Worm (Caenorhabditis elegans) whole organism, L4 larva: Measurements from ENCODE around the gene aars-1.

Source experiments
- F37D6.2 ChIP-seq: sonication (generic microtip); optimal IDR thresholded peaks from 2 replicates; lab custom pipeline; 2016; ENCODE audit warnings: mild to moderate bottlenecking, missing genetic modification characterization, missing compliant biosample characterization
- T26A8.4 ChIP-seq: fragments of 200-800 bp; sonication (Bioruptor generic); IDR thresholded peaks from 2 replicates; pipeline ENCODE4 v1.3.6; 2022; ENCODE audit warnings: missing genetic modification characterization, missing compliant biosample characterization
- ZK546.5 ChIP-seq, 2 experiments: sonication (generic microtip); optimal IDR thresholded peaks; 2 replicates each; lab custom pipeline; 2017; ENCODE audit warnings: missing biosample characterization in 2 of 2, missing genetic modification characterization in 2 of 2
- aha-1 ChIP-seq: fragments of 150-350 bp; peaks from one replicate; lab custom pipeline; 2014; ENCODE audit warnings: missing biosample characterization, missing genetic modification characterization
- arid-1 ChIP-seq: fragments of 200-800 bp; sonication (Bioruptor generic); conservative IDR thresholded peaks from 2 replicates; pipeline ENCODE4 v1.3.6; 2022; ENCODE audit warnings: missing genetic modification reagents, missing genetic modification characterization, missing compliant biosample characterization
- ces-1 ChIP-seq: fragments of 150-350 bp; sonication (generic microtip); optimal IDR thresholded peaks from 4 replicates; lab custom pipeline; 2014; ENCODE audit warnings: missing biosample characterization, missing genetic modification reagents, missing genetic modification characterization
- daf-8 ChIP-seq: fragments of 200-800 bp; sonication (Bioruptor generic); IDR thresholded peaks from 2 replicates; pipeline ENCODE4 v1.3.6; 2022; ENCODE audit warnings: missing genetic modification characterization, missing compliant biosample characterization
- dmd-6 ChIP-seq: fragments of 200-800 bp; sonication (Bioruptor generic); IDR thresholded peaks from 2 replicates; pipeline ENCODE4 v1.3.6; 2022; ENCODE audit warnings: missing genetic modification reagents, missing genetic modification characterization, missing compliant biosample characterization
- dmd-8 ChIP-seq: fragments of 200-800 bp; sonication (Bioruptor generic); IDR thresholded peaks from 2 replicates; pipeline ENCODE4 v1.3.6; 2022; ENCODE audit warnings: missing genetic modification characterization, missing compliant biosample characterization
- dmd-9 ChIP-seq: fragments of 200-800 bp; sonication (Bioruptor generic); IDR thresholded peaks from 2 replicates; pipeline ENCODE4 v1.3.6; 2022; ENCODE audit warnings: missing genetic modification reagents, missing genetic modification characterization, missing compliant biosample characterization
- dve-1 ChIP-seq: sonication (generic microtip); optimal IDR thresholded peaks from 2 replicates; lab custom pipeline; 2017; ENCODE audit warnings: antibody characterized with exemption, mild to moderate bottlenecking, missing genetic modification characterization, missing compliant biosample characterization; ENCODE audit not compliant: insufficient read depth
- egl-27 ChIP-seq: sonication (generic microtip); optimal IDR thresholded peaks from 3 replicates; lab custom pipeline; 2017; ENCODE audit warnings: missing biosample characterization, missing genetic modification reagents, missing genetic modification characterization
- hlh-11 ChIP-seq: fragments of 200-800 bp; sonication (Bioruptor generic); optimal IDR thresholded peaks from 2 replicates; lab custom pipeline; 2018; ENCODE audit warnings: mild to moderate bottlenecking, missing genetic modification characterization, missing compliant biosample characterization
- hlh-30 ChIP-seq: sonication (generic microtip); optimal IDR thresholded peaks from 2 replicates; lab custom pipeline; 2017; ENCODE audit warnings: antibody characterized with exemption, mild to moderate bottlenecking, missing genetic modification characterization, missing compliant biosample characterization; ENCODE audit not compliant: insufficient read depth
- lin-1 ChIP-seq: fragments of 200-800 bp; sonication (Bioruptor generic); IDR thresholded peaks from 2 replicates; pipeline ENCODE4 v1.3.6; 2022; ENCODE audit warnings: missing genetic modification reagents, missing genetic modification characterization, missing compliant biosample characterization
- lin-13 ChIP-seq: fragments of 150-350 bp; optimal IDR thresholded peaks from 2 replicates; lab custom pipeline; 2014; ENCODE audit warnings: missing biosample characterization, missing genetic modification reagents, missing genetic modification characterization
- lin-39 ChIP-seq: fragments of 150-350 bp; optimal IDR thresholded peaks from 2 replicates; lab custom pipeline; 2014; ENCODE audit warnings: missing biosample characterization, missing genetic modification reagents, missing genetic modification characterization
- mdt-29 ChIP-seq: fragments of 200-800 bp; sonication (Bioruptor generic); IDR thresholded peaks from 2 replicates; pipeline ENCODE4 v1.3.6; 2022; ENCODE audit warnings: missing genetic modification reagents, missing genetic modification characterization, missing compliant biosample characterization
- mep-1 ChIP-seq: fragments of 150-350 bp; sonication (generic microtip); optimal IDR thresholded peaks from 3 replicates; lab custom pipeline; 2014; ENCODE audit warnings: missing biosample characterization, missing genetic modification characterization
- mxl-2 ChIP-seq: fragments of 200-800 bp; sonication (Bioruptor generic); conservative IDR thresholded peaks from 2 replicates; pipeline ENCODE4 v1.3.6; 2022; ENCODE audit warnings: missing genetic modification reagents, missing genetic modification characterization, missing compliant biosample characterization
- mxl-3 ChIP-seq: fragments of 200-800 bp; sonication (Bioruptor generic); optimal IDR thresholded peaks from 2 replicates; lab custom pipeline; 2018; ENCODE audit warnings: mild to moderate bottlenecking, missing genetic modification characterization, missing compliant biosample characterization
- nhr-10 ChIP-seq: fragments of 150-350 bp; optimal IDR thresholded peaks from 2 replicates; lab custom pipeline; 2014; ENCODE audit warnings: missing biosample characterization, missing genetic modification characterization
- nhr-11 ChIP-seq: fragments of 150-350 bp; optimal IDR thresholded peaks from 2 replicates; lab custom pipeline; 2014; ENCODE audit warnings: missing biosample characterization, missing genetic modification characterization
- nhr-111 ChIP-seq: fragments of 200-800 bp; sonication (Bioruptor generic); optimal IDR thresholded peaks from 2 replicates; lab custom pipeline; 2018; ENCODE audit warnings: mild to moderate bottlenecking, missing genetic modification characterization, missing compliant biosample characterization
- nhr-28 ChIP-seq: fragments of 150-350 bp; optimal IDR thresholded peaks from 2 replicates; lab custom pipeline; 2014; ENCODE audit warnings: missing biosample characterization, missing genetic modification characterization
- nhr-42 ChIP-seq: fragments of 200-800 bp; sonication (Bioruptor generic); IDR thresholded peaks from 2 replicates; pipeline ENCODE4 v1.3.6; 2022; ENCODE audit warnings: missing genetic modification characterization, missing compliant biosample characterization
- nhr-48 ChIP-seq: sonication (generic microtip); optimal IDR thresholded peaks from 2 replicates; lab custom pipeline; 2016; ENCODE audit warnings: mild to moderate bottlenecking, missing genetic modification characterization, missing compliant biosample characterization
- nhr-76 ChIP-seq: fragments of 150-350 bp; optimal IDR thresholded peaks from 2 replicates; lab custom pipeline; 2014; ENCODE audit warnings: missing biosample characterization, missing genetic modification characterization
- nhr-77 ChIP-seq: fragments of 150-350 bp; optimal IDR thresholded peaks from 2 replicates; lab custom pipeline; 2014; ENCODE audit warnings: missing biosample characterization, missing genetic modification characterization
- pha-4 ChIP-seq, 2 experiments: fragments of 150-350 bp in 1 of 2; fragments of 200-800 bp in 1 of 2; sonication (Bioruptor generic) in 1 of 2; IDR thresholded peaks in 1 of 2; optimal IDR thresholded peaks in 1 of 2; 2 replicates each; pipeline versions ENCODE4 v1.3.6 to Lab custom; 2014 to 2022; ENCODE audit warnings: missing genetic modification characterization in 2 of 2, missing genetic modification reagents in 2 of 2, missing biosample characterization in 1 of 2, missing compliant biosample characterization in 1 of 2
- pqm-1 ChIP-seq: sonication (generic microtip); optimal IDR thresholded peaks from 2 replicates; lab custom pipeline; 2017; ENCODE audit warnings: missing biosample characterization, missing genetic modification characterization
- rbr-2 ChIP-seq: sonication (generic microtip); optimal IDR thresholded peaks from 2 replicates; lab custom pipeline; 2016; ENCODE audit warnings: missing genotype, missing genetic modification characterization, missing compliant biosample characterization
- snpc-1.2 ChIP-seq: fragments of 200-800 bp; sonication (Bioruptor generic); IDR thresholded peaks from 2 replicates; pipeline ENCODE4 v1.3.6; 2022; ENCODE audit warnings: missing genetic modification reagents, missing genetic modification characterization, missing compliant biosample characterization
- tra-1 ChIP-seq: fragments of 200-800 bp; sonication (Bioruptor generic); IDR thresholded peaks from 2 replicates; pipeline ENCODE4 v1.3.6; 2022; ENCODE audit warnings: missing genetic modification reagents, missing genetic modification characterization, missing compliant biosample characterization
- unc-130 ChIP-seq: sonication (generic microtip); optimal IDR thresholded peaks from 2 replicates; lab custom pipeline; 2016; ENCODE audit warnings: missing genetic modification reagents, missing genetic modification characterization, missing compliant biosample characterization
- unc-39 ChIP-seq: sonication (generic microtip); optimal IDR thresholded peaks from 2 replicates; lab custom pipeline; 2017; ENCODE audit warnings: missing biosample characterization, missing genetic modification characterization
- zag-1 ChIP-seq: fragments of 150-350 bp; optimal IDR thresholded peaks from 2 replicates; lab custom pipeline; 2014; ENCODE audit warnings: missing biosample characterization, missing genetic modification characterization
- zip-11 ChIP-seq: fragments of 200-800 bp; sonication (Bioruptor generic); IDR thresholded peaks from 2 replicates; pipeline ENCODE4 v1.3.6; 2022; ENCODE audit warnings: missing genetic modification characterization, missing compliant biosample characterization

The aars-1 gene

DNA sequence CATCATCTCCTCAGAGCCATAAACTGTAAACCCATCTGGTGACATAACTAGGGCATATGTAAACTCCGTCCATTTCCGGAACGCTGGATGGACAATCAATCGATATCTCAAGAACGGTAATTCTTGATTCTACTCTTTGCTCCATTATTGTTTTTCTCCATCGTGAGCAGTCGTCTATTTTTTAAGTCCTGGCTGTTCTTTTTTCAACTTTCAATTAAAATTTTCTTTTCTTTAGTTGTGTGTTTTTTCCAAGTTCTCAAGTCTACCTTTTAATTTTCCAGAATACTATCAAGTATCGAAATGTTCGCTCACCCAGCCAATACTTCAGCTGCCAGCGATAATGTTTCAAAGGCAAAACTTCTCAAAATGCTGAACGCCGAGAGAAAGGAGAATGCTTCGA lies 30.4 kb downstream of the aars-1 start, which contains the start of gene C05D12.5:
Gene C05D12.5, plus strand, starts transcription at position 301 of the 400 bp plus-strand sequence.
- TF ChIP-seq mxl-2 (no peak), nhr-77 (tag; lab: Kevin White, UChicago) (no peak), dve-1 (tag; lab: Kevin White, UChicago) (no peak), pqm-1 (no peak), hlh-30 (no peak), ces-1 (no peak), mxl-3 (GFP tag; lab: Kevin White, UChicago) (no peak), lin-1 (GFP tag; lab: Robert Waterston, UW) (no peak), mep-1 (no peak)

ce11 chrII:11431584-11431983 lies 32.7 kb downstream of the aars-1 start, which contains the start of gene C05D12.4:
Gene C05D12.4, plus strand, starts transcription at chrII:11431884.
- TF ChIP-seq lin-39 (no peak), unc-130 (GFP tag; lab: Kevin White, UChicago) (no peak), hlh-11 (tag; lab: Kevin White, UChicago) (no peak), rbr-2 (tag; lab: Kevin White, UChicago) (no peak), aha-1 (tag; lab: Kevin White, UChicago) (peak; percentile 3)

DNA sequence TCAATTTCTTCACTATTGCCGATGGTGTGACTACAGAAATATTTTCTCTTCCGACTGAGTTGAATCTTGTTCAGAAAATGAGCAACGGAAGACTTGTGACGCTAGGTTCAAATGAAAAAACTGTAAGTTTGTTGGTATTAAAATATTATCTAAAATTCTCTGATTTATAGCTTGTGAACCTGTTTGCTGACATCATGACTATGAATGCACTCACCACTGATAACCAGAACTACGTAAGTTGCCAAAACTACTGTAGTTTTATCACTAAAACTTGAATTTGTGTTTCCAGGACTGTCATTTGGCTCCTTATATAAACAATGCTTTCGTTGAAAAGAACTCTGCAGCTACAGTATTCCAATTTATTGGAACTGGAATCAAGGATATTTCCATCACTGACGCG lies 35.7 kb downstream of the aars-1 start:
- no peak for TF ChIP-seq daf-8
- no peak for TF ChIP-seq pha-4 (GFP tag; IDR thresholded peaks at IDR 0.05; lab: Robert Waterston, UW)
- no peak for TF ChIP-seq pha-4 (tag; optimal IDR thresholded peaks at IDR 0.05; lab: Kevin White, UChicago)
- no peak for TF ChIP-seq unc-39 (tag; lab: Kevin White, UChicago)
- peak; percentile 52 for TF ChIP-seq dmd-6 (GFP tag; lab: Robert Waterston, UW)
- TF ChIP-seq lin-13 (GFP tag; lab: Kevin White, UChicago), result no peak
- no peak for TF ChIP-seq arid-1 (GFP tag; lab: Robert Waterston, UW)
- no peak for TF ChIP-seq snpc-1.2
- no peak for TF ChIP-seq nhr-10 (tag; lab: Kevin White, UChicago)
- peak; percentile 5 for TF ChIP-seq hlh-11 (tag; lab: Kevin White, UChicago)
- TF ChIP-seq ZK546.5 (tag; optimal IDR thresholded peaks at IDR 0.05; lab: Kevin White, UChicago), result no peak
- TF ChIP-seq nhr-28 (tag; lab: Kevin White, UChicago), result peak; percentile 46
- TF ChIP-seq egl-27 (tag; lab: Kevin White, UChicago), result no peak
- peak; percentile 46 for TF ChIP-seq pqm-1
- TF ChIP-seq nhr-111 (GFP tag; lab: Kevin White, UChicago), result no peak
- no peak for TF ChIP-seq nhr-11
- TF ChIP-seq nhr-42, result no peak
- TF ChIP-seq mdt-29 (GFP tag; lab: Robert Waterston, UW), result no peak
- TF ChIP-seq tra-1 (GFP tag; lab: Robert Waterston, UW), result no peak
- no peak for TF ChIP-seq lin-1 (GFP tag; lab: Robert Waterston, UW)
- no peak for TF ChIP-seq T26A8.4 (GFP tag; lab: Robert Waterston, UW)
- TF ChIP-seq nhr-76 (tag; lab: Kevin White, UChicago), result no peak
- TF ChIP-seq, all 104 proteins: peak for 4

DNA sequence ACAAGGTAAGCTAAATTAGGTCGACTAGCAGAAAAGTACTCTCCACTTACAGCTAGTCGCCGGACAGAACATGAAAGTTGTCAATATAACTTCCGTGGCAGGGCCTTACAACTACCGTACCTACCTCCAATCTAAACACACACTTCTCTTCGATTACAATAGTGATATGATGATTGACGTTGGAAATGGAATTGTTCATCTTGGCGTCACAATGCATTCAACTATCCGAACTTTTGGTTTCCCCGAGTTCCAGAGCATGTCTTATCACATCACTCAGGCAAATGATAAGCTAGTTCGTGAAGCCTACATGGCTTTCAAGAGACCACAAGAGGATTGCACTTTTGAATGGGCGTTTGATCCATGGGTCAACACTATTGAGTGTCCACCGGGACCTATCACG lies 37.0 kb downstream of the aars-1 start:
- TF ChIP-seq F37D6.2 (tag; lab: Kevin White, UChicago) (no peak), zip-11 (GFP tag; lab: Robert Waterston, UW) (no peak), aha-1 (tag; lab: Kevin White, UChicago) (peak; percentile 9), nhr-10 (tag; lab: Kevin White, UChicago) (no peak), lin-1 (GFP tag; lab: Robert Waterston, UW) (no peak), dmd-6 (GFP tag; lab: Robert Waterston, UW) (peak; percentile 90), dmd-9 (GFP tag; lab: Robert Waterston, UW) (no peak), pqm-1 (no peak), unc-39 (tag; lab: Kevin White, UChicago) (no peak), hlh-11 (tag; lab: Kevin White, UChicago) (peak; percentile 14), zag-1 (tag; lab: Kevin White, UChicago) (no peak), nhr-111 (GFP tag; lab: Kevin White, UChicago) (no peak), pha-4 (GFP tag; IDR thresholded peaks at IDR 0.05; lab: Robert Waterston, UW) (no peak), pha-4 (tag; optimal IDR thresholded peaks at IDR 0.05; lab: Kevin White, UChicago) (no peak), nhr-48 (tag; lab: Kevin White, UChicago) (no peak), mxl-3 (GFP tag; lab: Kevin White, UChicago) (no peak), dmd-8 (GFP tag; lab: Robert Waterston, UW) (no peak)
